Fruit fly (Drosophila melanogaster): ENCODE results near the gene CG15252.

The CG15252 gene

dm6 chrX:10014738-10015703, 34.7 kb upstream of the CG15252 start:
- TF ChIP-seq jim (GFP tag; optimal IDR thresholded peaks at IDR 0.05) (no peak), woc (GFP tag; optimal IDR thresholded peaks at IDR 0.05) (no peak), psq (GFP tag; optimal IDR thresholded peaks at IDR 0.05) (no peak)

DNA sequence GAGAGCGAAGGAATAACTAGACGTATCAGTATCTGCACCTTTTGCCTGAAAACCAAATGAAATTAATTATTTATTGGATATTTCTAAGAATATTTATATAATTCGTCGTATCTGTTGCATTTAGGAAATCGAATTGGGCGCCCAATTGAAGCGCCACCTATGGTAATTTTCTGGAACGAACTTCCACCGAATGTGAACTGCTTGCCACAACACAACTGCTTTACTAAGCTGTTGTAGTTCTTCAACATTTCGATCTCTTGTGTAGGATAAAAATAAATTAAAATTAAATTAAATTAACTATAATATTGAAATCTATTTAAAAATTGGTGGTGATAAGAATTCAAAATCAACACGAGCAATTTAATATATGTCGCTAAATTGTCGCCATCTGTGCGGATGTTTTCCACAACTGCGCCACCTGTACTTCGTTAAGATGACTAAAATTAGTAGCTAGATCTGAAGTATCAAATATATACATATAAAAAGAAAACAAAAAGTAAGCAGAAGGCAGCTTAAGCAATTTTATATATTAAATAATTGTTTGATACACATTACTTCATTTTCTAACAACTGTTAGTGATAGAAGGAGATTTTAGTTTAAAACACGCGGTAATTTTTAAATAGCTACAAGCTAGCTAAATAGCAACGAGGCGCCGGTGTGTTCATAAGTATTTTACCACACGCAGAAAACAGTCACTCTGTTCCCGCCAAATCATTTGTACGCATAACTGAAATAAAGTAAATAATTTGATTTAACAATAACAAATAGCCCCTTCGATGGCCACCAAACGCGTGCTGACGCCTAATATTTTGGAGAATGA, 29.6 kb upstream of the CG15252 start, which contains the start of gene Dna2:
Gene Dna2, plus strand, starts transcription at position 688 of the 821 bp plus-strand sequence.
- peak; percentile 37 for TF ChIP-seq HLH106 (tag; optimal IDR thresholded peaks at IDR 0.05)
- TF ChIP-seq Myc (optimal IDR thresholded peaks at IDR 0.05), result peak; percentile 82
- TF ChIP-seq foxo (GFP tag; optimal IDR thresholded peaks at IDR 0.05), result peak in 1 of 2 experiments; percentile 22
- no peak for TF ChIP-seq CrebA (GFP tag; optimal IDR thresholded peaks at IDR 0.05; ENCODE audit: borderline replicate concordance)

DNA sequence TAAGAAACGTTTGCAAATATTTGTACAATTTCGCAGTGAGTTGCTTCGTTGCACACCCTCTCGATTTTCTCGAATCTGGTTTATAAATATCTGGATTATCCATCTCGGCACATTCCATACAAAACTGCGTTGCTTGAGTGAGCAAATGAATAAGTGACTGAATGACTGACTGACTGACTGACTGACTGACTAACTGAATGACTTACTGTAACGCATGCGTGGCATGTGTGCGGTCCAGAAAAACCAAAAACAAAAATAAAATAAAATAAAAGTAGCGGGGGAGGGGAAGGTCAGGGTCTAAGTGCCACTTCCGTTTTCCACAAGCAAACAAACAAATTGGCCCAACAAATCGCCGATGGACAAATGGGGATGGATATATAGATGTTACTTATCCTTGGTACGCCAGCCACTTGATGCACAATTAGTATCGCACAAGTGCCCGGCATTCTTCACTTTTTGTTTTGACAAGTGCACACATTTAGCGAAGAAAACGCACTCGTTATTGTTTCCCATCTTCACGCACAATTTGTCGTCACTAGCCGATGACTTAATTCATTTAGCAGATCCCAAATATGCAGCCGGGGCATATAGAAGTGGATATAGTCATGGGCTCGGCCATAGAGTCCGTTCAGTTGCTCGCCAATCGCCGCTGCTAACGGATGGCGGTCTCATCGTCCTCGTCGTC, 28.4 kb upstream of the CG15252 start, which contains the start of gene CG33557:
Gene CG33557, plus strand, starts transcription at position 635 of the 685 bp plus-strand sequence.
- no peak for TF ChIP-seq tai (GFP tag; optimal IDR thresholded peaks at IDR 0.05)
- no peak for TF ChIP-seq Hnf4 (GFP tag; optimal IDR thresholded peaks at IDR 0.05)
- TF ChIP-seq br (GFP tag; optimal IDR thresholded peaks at IDR 0.05), result no peak
- no peak for TF ChIP-seq sage (GFP tag; optimal IDR thresholded peaks at IDR 0.05)
- TF ChIP-seq Dfd (GFP tag; optimal IDR thresholded peaks at IDR 0.05), result no peak
- TF ChIP-seq ey (GFP tag; optimal IDR thresholded peaks at IDR 0.05), result no peak
- TF ChIP-seq CrebA (GFP tag; optimal IDR thresholded peaks at IDR 0.05; ENCODE audit: borderline replicate concordance), result no peak
- no peak for TF ChIP-seq Hr78 (GFP tag; optimal IDR thresholded peaks at IDR 0.05)
- TF ChIP-seq lola (GFP tag; optimal IDR thresholded peaks at IDR 0.05), result no peak
- TF ChIP-seq sv (GFP tag; optimal IDR thresholded peaks at IDR 0.05), result no peak
- no peak for TF ChIP-seq Jra (GFP tag; optimal IDR thresholded peaks at IDR 0.05)
- no peak for TF ChIP-seq GATAd (GFP tag; optimal IDR thresholded peaks at IDR 0.05)
- no peak for TF ChIP-seq psq (GFP tag; optimal IDR thresholded peaks at IDR 0.05)
- TF ChIP-seq brk (GFP tag; optimal IDR thresholded peaks at IDR 0.05), result no peak

DNA sequence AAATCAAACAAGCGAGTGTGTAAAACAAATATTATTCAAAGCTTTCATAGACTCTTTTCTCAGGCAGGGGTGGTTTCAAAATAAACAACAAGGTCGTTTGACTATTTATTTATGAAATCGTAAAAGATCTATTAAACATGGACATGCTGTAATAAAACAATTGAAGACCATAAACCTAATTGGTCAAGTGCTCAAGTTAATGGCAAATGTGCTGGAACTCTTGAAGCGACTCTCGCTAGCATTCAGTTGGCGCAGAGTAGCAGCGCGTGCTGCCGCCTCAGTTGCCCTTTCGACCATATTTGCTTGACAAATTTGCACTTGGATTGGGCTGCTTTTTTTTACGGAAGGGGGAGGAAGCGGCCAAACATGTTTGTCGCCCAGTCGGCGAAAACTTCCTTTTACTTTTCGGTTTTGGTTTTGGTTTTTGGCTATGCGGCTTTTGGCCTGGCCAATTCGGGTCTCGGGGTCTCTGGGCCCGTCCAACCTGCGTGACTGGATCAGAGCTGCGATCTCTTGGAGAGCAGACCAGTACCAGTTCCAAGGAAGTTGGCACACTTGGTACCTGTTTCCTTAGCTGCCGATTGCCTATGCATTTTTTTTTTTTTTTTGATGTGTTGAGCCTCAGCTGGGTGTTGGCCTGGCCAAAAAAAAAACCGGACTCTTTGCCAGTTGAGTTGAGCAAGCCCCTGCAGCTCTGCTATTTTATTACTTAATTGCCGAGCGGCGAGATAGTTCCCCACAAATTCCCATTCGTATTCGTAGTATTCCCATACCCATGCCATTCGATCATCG, 13.3 kb upstream of the CG15252 start:
- TF ChIP-seq tai (GFP tag; optimal IDR thresholded peaks at IDR 0.05), result no peak
- TF ChIP-seq brk (GFP tag; optimal IDR thresholded peaks at IDR 0.05), result no peak
- TF ChIP-seq psq (GFP tag; optimal IDR thresholded peaks at IDR 0.05), result no peak
- peak; percentile 4 for TF ChIP-seq Vsx2 (GFP tag; optimal IDR thresholded peaks at IDR 0.05; ENCODE audit: partially characterized antibody)
- TF ChIP-seq dmrt93B (GFP tag; optimal IDR thresholded peaks at IDR 0.05), result peak; percentile 9
- TF ChIP-seq Dif (GFP tag; optimal IDR thresholded peaks at IDR 0.05; ENCODE audit: partially characterized antibody), result peak; percentile 10
- TF ChIP-seq lola (GFP tag; optimal IDR thresholded peaks at IDR 0.05), result no peak
- peak; percentile 30 for TF ChIP-seq woc (GFP tag; optimal IDR thresholded peaks at IDR 0.05)
- peak in 1 of 2 experiments; percentile 32 for TF ChIP-seq foxo (GFP tag; optimal IDR thresholded peaks at IDR 0.05)
- TF ChIP-seq h (GFP tag; optimal IDR thresholded peaks at IDR 0.05), result peak; percentile 43
- TF ChIP-seq Dfd (GFP tag; optimal IDR thresholded peaks at IDR 0.05), result no peak
- TF ChIP-seq sage (GFP tag; optimal IDR thresholded peaks at IDR 0.05), result no peak

- TF ChIP-seq Abd-B (GFP tag; optimal IDR thresholded peaks at IDR 0.05) (no peak), Hr78 (GFP tag; optimal IDR thresholded peaks at IDR 0.05) (no peak), OdsH (GFP tag; optimal IDR thresholded peaks at IDR 0.05) (no peak), jim (GFP tag; optimal IDR thresholded peaks at IDR 0.05) (no peak), Dfd (GFP tag; optimal IDR thresholded peaks at IDR 0.05) (no peak), tai (GFP tag; optimal IDR thresholded peaks at IDR 0.05) (no peak), psq (GFP tag; optimal IDR thresholded peaks at IDR 0.05) (no peak), Jra (GFP tag; optimal IDR thresholded peaks at IDR 0.05) (no peak), N (GFP tag; optimal IDR thresholded peaks at IDR 0.05) (no peak), brk (GFP tag; optimal IDR thresholded peaks at IDR 0.05) (no peak), usp (GFP tag; optimal IDR thresholded peaks at IDR 0.05) (no peak), Mio (GFP tag; optimal IDR thresholded peaks at IDR 0.05) (no peak), Vsx2 (GFP tag; optimal IDR thresholded peaks at IDR 0.05; ENCODE audit: partially characterized antibody) (no peak)
These were observed 12.6 kb upstream of the CG15252 start for dm6 chrX:9992934-9993333.
